Worm (Caenorhabditis elegans) whole organism, L4 larva: ENCODE data around the gene rab-21.

Experiments used
- ama-1 ChIP-seq: fragments of 150-350 bp; optimal IDR thresholded peaks from 2 replicates; lab custom pipeline; 2014; ENCODE audit warnings: inconsistent platforms, mixed read lengths
- ceh-28 ChIP-seq: fragments of 150-350 bp; optimal IDR thresholded peaks from 2 replicates; lab custom pipeline; 2014; ENCODE audit warnings: missing biosample characterization, missing genetic modification reagents, missing genetic modification characterization
- dmd-9 ChIP-seq: fragments of 200-800 bp; sonication (Bioruptor generic); IDR thresholded peaks from 2 replicates; pipeline ENCODE4 v1.3.6; 2022; ENCODE audit warnings: missing genetic modification reagents, missing genetic modification characterization, missing compliant biosample characterization
- lin-39 ChIP-seq: fragments of 150-350 bp; optimal IDR thresholded peaks from 2 replicates; lab custom pipeline; 2014; ENCODE audit warnings: missing biosample characterization, missing genetic modification reagents, missing genetic modification characterization
- nhr-10 ChIP-seq: fragments of 150-350 bp; optimal IDR thresholded peaks from 2 replicates; lab custom pipeline; 2014; ENCODE audit warnings: missing biosample characterization, missing genetic modification characterization
- nhr-111 ChIP-seq: fragments of 200-800 bp; sonication (Bioruptor generic); optimal IDR thresholded peaks from 2 replicates; lab custom pipeline; 2018; ENCODE audit warnings: mild to moderate bottlenecking, missing genetic modification characterization, missing compliant biosample characterization
- nhr-25 ChIP-seq: sonication (generic microtip); optimal IDR thresholded peaks from 2 replicates; lab custom pipeline; 2017; ENCODE audit warnings: missing genetic modification characterization, mild to moderate bottlenecking, missing compliant biosample characterization, antibody characterized with exemption, moderate library complexity, borderline replicate concordance; ENCODE audit not compliant: insufficient read depth
- skn-1 ChIP-seq: fragments of 150-350 bp; optimal IDR thresholded peaks from 2 replicates; lab custom pipeline; 2014; ENCODE audit warnings: missing biosample characterization, missing genetic modification characterization
- snpc-1.2 ChIP-seq: fragments of 200-800 bp; sonication (Bioruptor generic); IDR thresholded peaks from 2 replicates; pipeline ENCODE4 v1.3.6; 2022; ENCODE audit warnings: missing genetic modification reagents, missing genetic modification characterization, missing compliant biosample characterization

ce11 chrII:8733627-8734026 lies 18.8 kb upstream of the rab-21 start:
- TF ChIP-seq lin-39 (tag; lab: Kevin White, UChicago): no peak
- TF ChIP-seq ceh-28 (tag; lab: Kevin White, UChicago): no peak
- no peak for TF ChIP-seq nhr-25 (tag; lab: Kevin White, UChicago)
- no peak for TF ChIP-seq dmd-9
- TF ChIP-seq nhr-111 (GFP tag; lab: Kevin White, UChicago): no peak
- TF ChIP-seq snpc-1.2 (GFP tag; lab: Robert Waterston, UW): no peak
- TF ChIP-seq ama-1 (lab: Kevin White, UChicago): no peak
- no peak for TF ChIP-seq nhr-10 (tag; lab: Kevin White, UChicago)
- no peak for TF ChIP-seq skn-1
